Fruit fly (Drosophila melanogaster) Kc167 (cell line): ENCODE measurements around the gene Ir25a.

Source experiments
- Myc ChIP-seq: fragments of >200 bp; optimal IDR thresholded peaks from 2 replicates; lab custom pipeline; 2017; ENCODE audit warnings: missing external identifiers
- Sin3A ChIP-seq: fragments of >200 bp; optimal IDR thresholded peaks from 2 replicates; lab custom pipeline; 2018; ENCODE audit warnings: missing external identifiers
- h ChIP-seq: fragments of >200 bp; optimal IDR thresholded peaks from 3 replicates; lab custom pipeline; 2018; ENCODE audit warnings: missing external identifiers
- insv ChIP-seq: fragments of >200 bp; optimal IDR thresholded peaks from 3 replicates; lab custom pipeline; 2018; ENCODE audit warnings: missing external identifiers
- psq ChIP-seq: fragments of >200 bp; optimal IDR thresholded peaks from 2 replicates; lab custom pipeline; 2017; ENCODE audit warnings: missing external identifiers
- ttk ChIP-seq: sonication (Bioruptor generic); optimal IDR thresholded peaks from 2 replicates; lab custom pipeline; 2017; ENCODE audit warnings: missing external identifiers

The Ir25a gene

DNA sequence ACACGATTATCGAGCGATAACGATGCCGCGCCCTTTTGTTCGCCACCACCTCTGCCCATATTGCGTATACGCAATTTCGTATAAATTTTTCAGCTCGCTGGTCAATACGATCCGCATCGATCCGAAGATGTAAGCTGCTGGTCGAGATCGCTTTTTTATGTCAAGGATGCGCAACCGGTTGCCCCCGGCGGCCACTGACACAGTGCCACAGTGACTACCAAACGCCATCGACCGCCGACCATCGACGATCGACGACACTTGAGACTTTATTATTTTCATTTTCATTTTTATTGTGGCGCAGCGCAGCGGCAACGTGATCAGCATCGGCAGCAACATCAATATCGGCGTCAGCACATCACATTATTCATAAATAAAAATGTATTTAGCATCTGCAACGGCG lies 35.1 kb downstream of the Ir25a start:
- TF ChIP-seq ttk (lab: Kevin White, UChicago) = no peak
- TF ChIP-seq psq (lab: Kevin White, UChicago) = no peak
- no peak for TF ChIP-seq Sin3A (lab: Kevin White, UChicago)
- no peak for TF ChIP-seq insv (lab: Kevin White, UChicago)
- TF ChIP-seq h (lab: Kevin White, UChicago) = no peak
- no peak for TF ChIP-seq Myc (lab: Kevin White, UChicago)

DNA sequence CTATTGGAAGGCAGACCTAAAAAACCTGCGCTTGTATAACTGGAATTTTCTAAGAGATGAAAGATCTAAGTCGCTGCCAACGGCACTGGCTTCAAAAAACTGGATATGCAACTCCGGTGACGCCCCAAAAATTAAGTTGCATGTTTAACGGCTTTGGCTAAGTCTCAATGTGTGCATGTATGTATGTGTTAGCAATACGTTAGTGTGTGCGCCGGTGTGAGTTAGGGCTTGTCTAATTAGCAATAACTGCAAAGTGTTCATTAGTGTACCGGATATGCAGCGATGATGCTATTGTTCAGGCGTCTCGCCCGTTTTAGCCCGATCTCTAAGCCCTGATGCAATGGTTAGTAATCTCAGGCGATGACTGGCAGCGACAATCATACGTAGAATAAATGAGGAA lies 36.2 kb downstream of the Ir25a start:
- no peak for TF ChIP-seq Sin3A (lab: Kevin White, UChicago)
- TF ChIP-seq psq (lab: Kevin White, UChicago) = no peak
- TF ChIP-seq h (lab: Kevin White, UChicago) = no peak
- TF ChIP-seq Myc (lab: Kevin White, UChicago) = no peak
- TF ChIP-seq insv (lab: Kevin White, UChicago) = no peak
- no peak for TF ChIP-seq ttk (lab: Kevin White, UChicago)

DNA sequence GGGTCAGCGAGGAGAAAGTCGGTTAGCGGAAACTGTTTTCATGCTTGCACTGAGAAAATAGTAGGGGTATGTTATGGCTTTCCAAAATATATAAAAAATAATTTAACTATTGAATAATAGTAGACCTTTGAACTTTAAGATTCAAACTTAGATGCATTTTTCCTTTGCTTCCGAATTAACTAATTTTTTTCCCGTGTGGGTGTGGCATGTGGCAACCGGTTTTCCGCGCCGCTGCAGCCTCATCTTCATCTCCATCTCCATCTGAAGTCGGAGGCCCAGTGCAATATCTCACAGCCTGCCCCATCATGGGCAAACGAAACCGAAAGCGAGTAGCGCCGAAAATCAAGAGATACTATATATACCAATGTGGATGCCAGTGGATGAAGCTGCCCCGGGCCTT lies 37.5 kb downstream of the Ir25a start:
- no peak for TF ChIP-seq ttk (lab: Kevin White, UChicago)
- no peak for TF ChIP-seq Myc (lab: Kevin White, UChicago)
- TF ChIP-seq psq (lab: Kevin White, UChicago) = no peak
- no peak for TF ChIP-seq Sin3A (lab: Kevin White, UChicago)
- no peak for TF ChIP-seq h (lab: Kevin White, UChicago)
- TF ChIP-seq insv (lab: Kevin White, UChicago) = no peak

DNA sequence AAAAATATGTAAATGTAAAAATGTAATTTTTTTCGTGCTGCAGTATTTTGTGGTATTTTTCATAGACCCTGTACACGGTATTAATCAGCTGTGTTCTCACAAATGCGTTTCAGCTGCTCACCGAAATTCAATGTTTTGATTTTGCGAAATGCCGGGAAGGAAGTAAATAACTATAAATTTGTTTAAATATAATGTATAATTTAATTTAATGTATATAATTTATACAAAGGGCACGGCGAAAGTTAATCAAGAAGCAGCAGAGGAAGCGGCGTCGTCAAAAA lies 40.6 kb downstream of the Ir25a start, which contains the start of gene CG3294:
Gene CG3294, plus strand, starts transcription at position 26 of the 281 bp plus-strand sequence.
- TF ChIP-seq Myc (lab: Kevin White, UChicago) = no peak
- TF ChIP-seq Sin3A (lab: Kevin White, UChicago) = no peak
- TF ChIP-seq psq (lab: Kevin White, UChicago) = no peak
- TF ChIP-seq h (lab: Kevin White, UChicago) = no peak
- TF ChIP-seq ttk (lab: Kevin White, UChicago) = no peak
- TF ChIP-seq insv (lab: Kevin White, UChicago) = no peak

DNA sequence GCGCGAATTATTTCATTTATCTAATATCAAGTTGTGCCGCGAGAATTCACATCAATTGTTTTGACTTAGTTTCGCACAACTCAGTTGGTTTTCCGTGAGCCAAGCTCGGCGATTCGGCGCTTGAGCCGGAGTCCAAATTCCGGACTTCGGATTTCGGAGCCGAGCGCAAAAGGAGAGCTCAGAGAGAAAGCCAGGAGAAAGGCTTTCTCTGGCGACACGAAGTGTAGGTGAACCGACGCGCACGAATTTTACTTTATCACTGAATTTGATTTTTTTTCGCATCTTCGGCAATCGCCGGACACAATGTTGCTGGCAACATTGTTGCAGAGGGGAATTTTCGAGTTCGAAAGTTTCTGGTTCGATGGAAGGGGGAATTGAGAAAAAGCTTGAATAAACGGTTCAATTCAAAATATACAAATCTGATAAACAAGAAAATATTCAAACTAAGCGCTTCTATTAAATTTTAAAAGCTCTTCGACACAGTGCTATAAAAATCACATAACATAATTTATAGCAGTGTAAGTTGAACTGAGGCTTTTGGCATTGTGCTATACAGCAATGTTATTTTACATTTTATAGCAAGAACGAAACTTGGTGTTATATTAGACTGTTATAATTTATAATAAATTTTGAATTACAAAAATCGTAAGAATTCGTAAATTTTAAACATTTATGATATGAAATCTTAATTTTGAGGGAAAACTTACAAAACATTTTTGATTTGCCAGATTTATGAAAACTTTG lies 41.1 kb downstream of the Ir25a start, which contains the start of gene fipi:
Gene fipi, minus strand, starts transcription at position 265 of the 744 bp plus-strand sequence.
- no peak for TF ChIP-seq insv (lab: Kevin White, UChicago)
- TF ChIP-seq ttk (lab: Kevin White, UChicago) = no peak
- TF ChIP-seq Sin3A (lab: Kevin White, UChicago) = no peak
- TF ChIP-seq psq (lab: Kevin White, UChicago) = no peak
- no peak for TF ChIP-seq Myc (lab: Kevin White, UChicago)
- no peak for TF ChIP-seq h (lab: Kevin White, UChicago)
